Worm (Caenorhabditis elegans) whole organism, early embryonic: ENCODE data around the gene fbxb-82.
"Not testable (repeated sequence)": the region's sequence is repeated elsewhere in the genome, so short reads cannot be mapped to it uniquely, and the experiment has no call there.

Source experiments
- F13C5.2 ChIP-seq: sonication (generic microtip); optimal IDR thresholded peaks from 2 replicates; lab custom pipeline; 2017; ENCODE audit warnings: mild to moderate bottlenecking, missing genetic modification characterization, inconsistent platforms, missing compliant biosample characterization
- ama-1 ChIP-seq: fragments of 150-350 bp; optimal IDR thresholded peaks from 2 replicates; lab custom pipeline; 2014
- ets-7 ChIP-seq: sonication (generic microtip); optimal IDR thresholded peaks from 2 replicates; lab custom pipeline; 2016; ENCODE audit warnings: missing genotype, missing genetic modification characterization, missing compliant biosample characterization
- flt-1 ChIP-seq: fragments of 200-800 bp; sonication (Bioruptor generic); IDR thresholded peaks from 2 replicates; pipeline ENCODE4 v1.3.6; 2022; ENCODE audit warnings: missing genetic modification characterization, missing compliant biosample characterization
- pes-1 ChIP-seq: fragments of 200-800 bp; sonication (Bioruptor generic); IDR thresholded peaks from 2 replicates; pipeline ENCODE4 v1.3.6; 2022; ENCODE audit warnings: missing genetic modification reagents, missing genetic modification characterization, missing compliant biosample characterization
- tra-4 ChIP-seq: sonication (generic microtip); optimal IDR thresholded peaks from 2 replicates; lab custom pipeline; 2017; ENCODE audit warnings: missing genetic modification characterization, missing compliant biosample characterization

DNA sequence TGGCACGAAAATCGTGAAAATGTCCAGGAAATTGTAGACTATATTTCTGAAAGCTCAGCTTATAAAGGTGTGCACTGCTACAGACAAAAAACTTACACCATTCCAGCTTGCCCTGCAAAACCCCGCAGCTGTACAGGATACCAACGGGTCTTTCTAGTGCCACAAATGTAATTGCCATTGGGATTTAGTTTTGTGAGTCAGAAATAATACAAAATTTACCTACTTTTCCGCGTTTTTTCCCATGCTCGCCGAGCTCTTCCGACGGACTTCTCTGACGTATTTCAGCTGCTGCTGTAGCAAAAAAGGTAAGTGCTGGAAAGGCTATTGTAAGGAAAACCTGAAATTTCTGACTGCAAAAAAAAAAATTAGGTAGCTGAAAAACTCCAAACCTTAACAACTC, 46.0 kb downstream of the fbxb-82 start, which contains the start of gene C29F9.8:
- not testable (repeated sequence) for TF ChIP-seq ama-1; tra-4; ets-7 (tag; lab: Kevin White, UChicago); flt-1 (GFP tag; lab: Robert Waterston, UW); F13C5.2 (tag; lab: Kevin White, UChicago); pes-1 (GFP tag; lab: Robert Waterston, UW)
